Fruit fly (Drosophila melanogaster): Measurements from ENCODE around the gene sgl.

Gene sgl

dm6 chr3L:6999993-7000392 lies 35.4 kb upstream of the sgl start (continued):
- TF ChIP-seq CG1024 (GFP tag; IDR thresholded peaks at IDR 0.05) (no peak), ato (GFP tag; IDR thresholded peaks at IDR 0.05; ENCODE audit: partially characterized antibody) (no peak), trem (tag; optimal IDR thresholded peaks at IDR 0.05) (no peak), zen (tag; optimal IDR thresholded peaks at IDR 0.05) (no peak), Ravus (GFP tag; IDR thresholded peaks at IDR 0.05) (no peak)

- TF ChIP-seq dan (GFP tag; IDR thresholded peaks at IDR 0.05): no peak
- TF ChIP-seq slbo (GFP tag; IDR thresholded peaks at IDR 0.05): peak; percentile 57
- TF ChIP-seq ssp (GFP tag; IDR thresholded peaks at IDR 0.05): 0 out of 2 replicates have a peak, but pooled peaks have one; percentile 6
- TF ChIP-seq scrt (GFP tag; optimal IDR thresholded peaks at IDR 0.05): peak; percentile 18
- peak; percentile 0 to 2 for TF ChIP-seq Trl (optimal IDR thresholded peaks at IDR 0.05)
- no peak for TF ChIP-seq Trl (GFP tag; optimal IDR thresholded peaks at IDR 0.05)
- TF ChIP-seq unc-4 (GFP tag; IDR thresholded peaks at IDR 0.05; ENCODE audit: partially characterized antibody): no peak
- no peak for TF ChIP-seq Hr3 (GFP tag; optimal IDR thresholded peaks at IDR 0.05)
- TF ChIP-seq CG13287 (GFP tag; IDR thresholded peaks at IDR 0.05; ENCODE audit: partially characterized antibody): peak; percentile 57; the same call in 1 of the 2 replicates
- peak; percentile 16 for TF ChIP-seq CG15269 (tag; optimal IDR thresholded peaks at IDR 0.05)
- no peak for TF ChIP-seq Lpt (GFP tag; optimal IDR thresholded peaks at IDR 0.05)
- 0 out of 3 replicates have a peak, but pooled peaks have one; percentile 10 for TF ChIP-seq ken (GFP tag; IDR thresholded peaks at IDR 0.05)
- TF ChIP-seq mld (GFP tag; IDR thresholded peaks at IDR 0.05; ENCODE audit: partially characterized antibody): no peak
- no peak for TF ChIP-seq Eip74EF (GFP tag; optimal IDR thresholded peaks at IDR 0.05)
- TF ChIP-seq CG10959 (GFP tag; IDR thresholded peaks at IDR 0.05): 0 out of 2 replicates have a peak, but pooled peaks have one; percentile 20
- peak; percentile 65; the same call in 1 of the 4 replicates for TF ChIP-seq chinmo (GFP tag; IDR thresholded peaks at IDR 0.05; ENCODE audit: partially characterized antibody)
- TF ChIP-seq chm (GFP tag; IDR thresholded peaks at IDR 0.05): peak; percentile 41; the same call in 1 of the 2 replicates
- peak; percentile 46; the same call in 1 of the 2 replicates for TF ChIP-seq Bgb (GFP tag; IDR thresholded peaks at IDR 0.05; ENCODE audit: partially characterized antibody)
- TF ChIP-seq CG7987 (GFP tag; optimal IDR thresholded peaks at IDR 0.05): peak; percentile 18
- peak; percentile 70 for TF ChIP-seq sens (GFP tag)
- no peak for TF ChIP-seq gsb (GFP tag; IDR thresholded peaks at IDR 0.05)
- TF ChIP-seq Jarid2 (GFP tag; optimal IDR thresholded peaks at IDR 0.05): peak; percentile 78
- 0 out of 2 replicates have a peak, but pooled peaks have one; percentile 31 for TF ChIP-seq CG14441 (GFP tag; IDR thresholded peaks at IDR 0.05)
- TF ChIP-seq dmrt11E (tag; optimal IDR thresholded peaks at IDR 0.05): no peak
- TF ChIP-seq HLH4C (GFP tag; IDR thresholded peaks at IDR 0.05; ENCODE audit: partially characterized antibody): no peak
- TF ChIP-seq lab (GFP tag; optimal IDR thresholded peaks at IDR 0.05): peak; percentile 26
- no peak for TF ChIP-seq esg (GFP tag; conservative IDR thresholded peaks at IDR 0.05)
- TF ChIP-seq pnt (GFP tag; optimal IDR thresholded peaks at IDR 0.05): no peak
- TF ChIP-seq nerfin-2 (GFP tag; IDR thresholded peaks at IDR 0.05; ENCODE audit: partially characterized antibody): 0 out of 2 replicates have a peak, but pooled peaks have one; percentile 26
- peak; percentile 32; the same call in 1 of the 2 replicates for TF ChIP-seq Atf6 (GFP tag; IDR thresholded peaks at IDR 0.05)
- TF ChIP-seq CG32532 (GFP tag; IDR thresholded peaks at IDR 0.05): peak; percentile 37; the same call in 1 of the 2 replicates
- peak; percentile 79 for TF ChIP-seq Med (GFP tag)
- TF ChIP-seq nom (GFP tag; optimal IDR thresholded peaks at IDR 0.05): no peak
- no peak for TF ChIP-seq Abd-B (GFP tag; optimal IDR thresholded peaks at IDR 0.05)
- no peak for TF ChIP-seq NFAT (GFP tag; IDR thresholded peaks at IDR 0.05)
- no peak for TF ChIP-seq Drgx (GFP tag; IDR thresholded peaks at IDR 0.05)
- TF ChIP-seq CG10274 (GFP tag; optimal IDR thresholded peaks at IDR 0.05): peak; percentile 47
- TF ChIP-seq Adf1 (GFP tag; IDR thresholded peaks at IDR 0.05): peak; percentile 92
- TF ChIP-seq dysf (GFP tag; IDR thresholded peaks at IDR 0.05): peak; percentile 12; the same call in 1 of the 3 replicates
- no peak for TF ChIP-seq CTCF (GFP tag; optimal IDR thresholded peaks at IDR 0.05)
- TF ChIP-seq bowl (GFP tag; IDR thresholded peaks at IDR 0.05): 0 out of 2 replicates have a peak, but pooled peaks have one; percentile 12
- TF ChIP-seq E2f1 (GFP tag; IDR thresholded peaks at IDR 0.05): peak; percentile 28; the same call in 1 of the 2 replicates
- TF ChIP-seq vvl (GFP tag; IDR thresholded peaks at IDR 0.05): peak; percentile 39
- peak; percentile 64; the same call in 1 of the 3 replicates for TF ChIP-seq CG34422 (GFP tag; IDR thresholded peaks at IDR 0.05)
Observed at dm6 chr3L:6998692-6999091, 34.1 kb upstream of the sgl start, which contains the start of gene Mp. TSS of gene Mp (plus strand) at chr3L:6998843.

Data from whole organism, embryonic.